Worm (Caenorhabditis elegans) whole organism, L1 larva: ENCODE data around the gene jhdm-1.

Experiments used
- ces-1 ChIP-seq: fragments of 150-350 bp; optimal IDR thresholded peaks from 2 replicates; lab custom pipeline; 2014; ENCODE audit warnings: missing biosample characterization, missing genetic modification reagents, missing genetic modification characterization
- egl-27 ChIP-seq, 2 experiments: fragments of 150-350 bp in 1 of 2; sonication (generic microtip); optimal IDR thresholded peaks; 3 replicates each; lab custom pipeline; 2017 to 2018; ENCODE audit warnings: missing biosample characterization in 2 of 2, missing genetic modification characterization in 2 of 2, missing genetic modification reagents in 2 of 2
- jun-1 ChIP-seq: fragments of 150-350 bp; optimal IDR thresholded peaks from 2 replicates; lab custom pipeline; 2014; ENCODE audit warnings: missing biosample characterization, missing genetic modification reagents, missing genetic modification characterization
- nhr-12 ChIP-seq: sonication (generic microtip); optimal IDR thresholded peaks from 2 replicates; lab custom pipeline; 2017; ENCODE audit warnings: missing biosample characterization, missing genetic modification characterization
- nhr-77 ChIP-seq: fragments of 150-350 bp; optimal IDR thresholded peaks from 2 replicates; lab custom pipeline; 2014; ENCODE audit warnings: missing biosample characterization, missing genetic modification characterization
- unc-62 ChIP-seq: fragments of 150-350 bp; optimal IDR thresholded peaks from 2 replicates; lab custom pipeline; 2014; ENCODE audit warnings: missing biosample characterization, missing genetic modification reagents, missing genetic modification characterization
- vab-15 ChIP-seq: sonication (generic microtip); optimal IDR thresholded peaks from 2 replicates; lab custom pipeline; 2017; ENCODE audit warnings: missing genotype, mild to moderate bottlenecking, missing genetic modification characterization, missing compliant biosample characterization

- TF ChIP-seq egl-27 (tag; optimal IDR thresholded peaks at IDR 0.05; lab: Kevin White, UChicago) (no peak), unc-62 (no peak), jun-1 (no peak), vab-15 (tag; lab: Kevin White, UChicago) (no peak), nhr-77 (tag; lab: Kevin White, UChicago) (no peak), ces-1 (GFP tag; lab: Kevin White, UChicago) (no peak), nhr-12 (no peak)
Observed at ce11 chrIII:6446807-6447206, 7.5 kb upstream of the jhdm-1 start, which contains the start of gene let-721.
